Worm (Caenorhabditis elegans): ENCODE results near the gene F23H12.10.

Gene F23H12.10

ce11 chrV:12395699-12396098 is 21.6 kb upstream of the F23H12.10 start, which contains the start of gene twk-14:
Gene twk-14, minus strand, starts transcription at chrV:12395706.
- no peak for TF ChIP-seq lsl-1 (GFP tag; optimal IDR thresholded peaks at IDR 0.05)
- no peak for TF ChIP-seq snpc-1.3 (tag; optimal IDR thresholded peaks at IDR 0.05; ENCODE audit: insufficient read depth)
- TF ChIP-seq nfyb-1 (GFP tag; IDR thresholded peaks at IDR 0.05), result no peak

DNA sequence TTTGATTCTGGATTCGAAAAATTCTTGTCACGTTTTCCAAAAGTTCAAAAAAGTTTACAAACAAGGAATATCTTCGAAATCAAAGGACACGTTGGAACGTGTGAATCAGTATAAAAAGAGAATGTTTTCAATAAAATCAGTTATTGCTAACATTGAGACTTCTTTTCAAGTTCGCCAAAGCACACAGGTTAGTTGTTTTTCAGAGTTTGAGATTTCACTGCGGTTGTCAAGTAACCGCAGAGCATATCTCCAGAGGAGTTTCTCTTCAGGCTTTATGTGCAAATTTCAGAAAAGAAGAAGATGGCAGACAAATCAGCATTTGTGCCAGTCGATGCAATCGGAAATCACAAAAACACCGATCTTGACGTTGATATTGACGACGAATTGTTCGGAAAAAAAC is 12.1 kb upstream of the F23H12.10 start, which contains the start of gene K01D12.15:
Gene K01D12.15 (plus strand): TSS at position 301 of the 400 bp plus-strand sequence.
- TF ChIP-seq tlf-1 (GFP tag; optimal IDR thresholded peaks at IDR 0.05) (no peak), F33H1.4 (GFP tag; IDR thresholded peaks at IDR 0.05) (no peak), madf-6 (GFP tag; IDR thresholded peaks at IDR 0.05) (no peak), aptf-3 (GFP tag; IDR thresholded peaks at IDR 0.05) (no peak), hlh-12 (tag; optimal IDR thresholded peaks at IDR 0.05) (no peak), mel-28 (tag; optimal IDR thresholded peaks at IDR 0.05; ENCODE audit: borderline replicate concordance) (no peak), Y53F4B.3 (GFP tag; IDR thresholded peaks at IDR 0.05) (no peak), dpff-1 (tag; optimal IDR thresholded peaks at IDR 0.05) (no peak), B0019.2 (GFP tag; conservative IDR thresholded peaks at IDR 0.05) (no peak), attf-6 (GFP tag; IDR thresholded peaks at IDR 0.05) (no peak), mxl-1 (tag; optimal IDR thresholded peaks at IDR 0.05) (no peak), unc-62 (GFP tag; optimal IDR thresholded peaks at IDR 0.05) (no peak), K11D2.4 (GFP tag; IDR thresholded peaks at IDR 0.05) (no peak), bed-1 (GFP tag; IDR thresholded peaks at IDR 0.05) (no peak), sptf-2 (GFP tag; optimal IDR thresholded peaks at IDR 0.05) (no peak), madf-8 (GFP tag; conservative IDR thresholded peaks at IDR 0.05) (no peak), somi-1 (GFP tag; optimal IDR thresholded peaks at IDR 0.05) (no peak), madf-3 (GFP tag; IDR thresholded peaks at IDR 0.05) (no peak), ets-4 (GFP tag; optimal IDR thresholded peaks at IDR 0.05) (no peak)

DNA sequence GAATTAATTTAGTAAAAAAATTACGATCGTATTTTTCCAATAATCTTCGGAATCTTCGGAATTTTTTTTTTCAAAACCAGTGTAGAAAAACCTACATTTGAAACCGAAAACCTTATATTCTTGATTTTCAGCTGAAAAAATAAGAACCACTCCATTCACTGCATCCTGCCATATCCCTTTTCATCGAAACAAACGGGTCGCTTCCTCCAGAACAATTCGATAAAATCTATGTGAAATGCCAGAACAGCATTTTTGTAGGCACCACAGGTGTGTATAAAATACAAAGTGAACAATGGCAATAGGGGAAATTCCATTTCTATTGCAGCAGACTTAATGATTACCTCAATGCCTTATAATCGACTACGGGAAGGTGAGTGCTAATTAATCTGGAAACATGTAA is 3.2 kb upstream of the F23H12.10 start, which contains the start of gene K01D12.1:
Gene K01D12.1 (plus strand): TSS at position 301 of the 400 bp plus-strand sequence.
- TF ChIP-seq athp-1 (tag; optimal IDR thresholded peaks at IDR 0.05), result no peak
- TF ChIP-seq ztf-22 (GFP tag; optimal IDR thresholded peaks at IDR 0.05), result no peak
- no peak for TF ChIP-seq Y79H2A.3 (GFP tag; conservative IDR thresholded peaks at IDR 0.05)
- no peak for TF ChIP-seq snpc-1.3 (tag; optimal IDR thresholded peaks at IDR 0.05; ENCODE audit: insufficient read depth)
- TF ChIP-seq dpl-1 (GFP tag; optimal IDR thresholded peaks at IDR 0.05), result no peak
- no peak for TF ChIP-seq hlh-12 (tag; optimal IDR thresholded peaks at IDR 0.05)
- TF ChIP-seq lsy-27 (tag; optimal IDR thresholded peaks at IDR 0.05; ENCODE audit: borderline replicate concordance, insufficient read depth), result no peak
- no peak for TF ChIP-seq sea-2 (GFP tag; IDR thresholded peaks at IDR 0.05)
- TF ChIP-seq cebp-1 (GFP tag; IDR thresholded peaks at IDR 0.05), result no peak
- no peak for TF ChIP-seq cebp-1 (tag; optimal IDR thresholded peaks at IDR 0.05)
- no peak for TF ChIP-seq Y95B8A.8 (GFP tag; IDR thresholded peaks at IDR 0.05)
- TF ChIP-seq B0035.1 (tag; optimal IDR thresholded peaks at IDR 0.05), result no peak
- TF ChIP-seq F52B5.7 (tag; optimal IDR thresholded peaks at IDR 0.05), result no peak
- no peak for TF ChIP-seq F57A8.1 (GFP tag; optimal IDR thresholded peaks at IDR 0.05)
- TF ChIP-seq egl-44 (GFP tag; IDR thresholded peaks at IDR 0.05), result no peak
- no peak for TF ChIP-seq aptf-2 (GFP tag; conservative IDR thresholded peaks at IDR 0.05)
- TF ChIP-seq atf-7 (tag; optimal IDR thresholded peaks at IDR 0.05), result no peak

All from whole organism, young adult.